Fruit fly (Drosophila melanogaster) whole organism, embryonic: Measurements from ENCODE around the gene Ufd4.

ENCODE experiments used
- CG10366 ChIP-seq: fragments of 200-800 bp; sonication (Bioruptor generic); IDR thresholded peaks from 2 replicates; pipeline ENCODE4 v1.3.6; 2022; ENCODE audit warnings: missing biosample characterization, missing genetic modification characterization
- CG11085 ChIP-seq: fragments of 200-800 bp; sonication (Bioruptor generic); IDR thresholded peaks from 2 replicates; pipeline ENCODE4 v1.3.6; 2022; ENCODE audit warnings: missing biosample characterization, missing genetic modification characterization
- CG11696 ChIP-seq: fragments of 200-800 bp; sonication (Bioruptor generic); IDR thresholded peaks from 2 replicates; pipeline ENCODE4 v1.3.6; 2022; ENCODE audit warnings: missing biosample characterization, missing genetic modification characterization
- CG12155 ChIP-seq: fragments of 200-800 bp; sonication (Bioruptor generic); optimal IDR thresholded peaks from 3 replicates; lab custom pipeline; 2016; ENCODE audit warnings: missing biosample characterization, missing genetic modification characterization
- CG12659 ChIP-seq: fragments of 200-800 bp; sonication (Bioruptor generic); optimal IDR thresholded peaks from 3 replicates; lab custom pipeline; 2017; ENCODE audit warnings: mild to moderate bottlenecking, missing biosample characterization, missing genetic modification reagents, missing genetic modification characterization
- CG13424 ChIP-seq: fragments of 200-800 bp; sonication (Bioruptor generic); optimal IDR thresholded peaks from 2 replicates; lab custom pipeline; 2019; ENCODE audit warnings: missing biosample characterization, mild to moderate bottlenecking, missing genetic modification characterization, moderate library complexity
- CG2678 ChIP-seq: fragments of 200-800 bp; sonication (Bioruptor generic); optimal IDR thresholded peaks from 3 replicates; lab custom pipeline; 2019; ENCODE audit warnings: missing biosample characterization, mild to moderate bottlenecking, missing genetic modification characterization, moderate library complexity
- CG2712 ChIP-seq: fragments of 200-800 bp; optimal IDR thresholded peaks from 3 replicates; lab custom pipeline; 2019; ENCODE audit warnings: missing biosample characterization, mild to moderate bottlenecking, missing genetic modification characterization, moderate library complexity
- CG3163 ChIP-seq: fragments of 200-800 bp; sonication (Bioruptor generic); optimal IDR thresholded peaks from 3 replicates; lab custom pipeline; 2016; ENCODE audit warnings: missing biosample characterization, missing genetic modification characterization
- CG4730 ChIP-seq: fragments of 200-800 bp; sonication (Bioruptor generic); IDR thresholded peaks from 2 replicates; pipeline ENCODE4 v1.3.6; 2022; ENCODE audit warnings: missing biosample characterization, missing genetic modification characterization
- CG8290 ChIP-seq, 3 experiments: fragments of 200-800 bp; sonication (Bioruptor generic); optimal IDR thresholded peaks; 2 replicates each; lab custom pipeline; 2016 to 2019; ENCODE audit warnings: missing biosample characterization in 3 of 3, missing genetic modification characterization in 3 of 3, mild to moderate bottlenecking in 2 of 3, moderate library complexity in 1 of 3
- CG9817 ChIP-seq: fragments of 200-800 bp; sonication (Bioruptor generic); optimal IDR thresholded peaks from 2 replicates; lab custom pipeline; 2018; ENCODE audit warnings: missing biosample characterization, mild to moderate bottlenecking, missing genetic modification characterization, moderate library complexity
- CHES-1-like ChIP-seq: fragments of 200-800 bp; sonication (Bioruptor generic); optimal IDR thresholded peaks from 2 replicates; lab custom pipeline; 2016; ENCODE audit warnings: missing biosample characterization, missing genetic modification characterization
- Dbx ChIP-seq: fragments of 200-800 bp; sonication (Bioruptor generic); IDR thresholded peaks from 3 replicates; pipeline ENCODE4 v1.3.6; 2022; ENCODE audit warnings: missing biosample characterization, missing genetic modification characterization
- Ets97D ChIP-seq: fragments of 200-800 bp; sonication (Bioruptor generic); optimal IDR thresholded peaks from 3 replicates; lab custom pipeline; 2016; ENCODE audit warnings: missing biosample characterization, missing genetic modification characterization
- GATAe ChIP-seq: fragments of 200-800 bp; sonication (Bioruptor generic); conservative IDR thresholded peaks from 2 replicates; pipeline ENCODE4 v1.3.6; 2022; ENCODE audit warnings: missing biosample characterization, missing genetic modification characterization
- Hmr ChIP-seq: fragments of 200-800 bp; sonication (Bioruptor generic); optimal IDR thresholded peaks from 3 replicates; lab custom pipeline; 2017; ENCODE audit warnings: mild to moderate bottlenecking, missing biosample characterization, missing genetic modification reagents, missing genetic modification characterization
- Hr39 ChIP-seq: fragments of >200 bp; optimal IDR thresholded peaks from 2 replicates; lab custom pipeline; 2017
- MTF-1 ChIP-seq: fragments of 200-800 bp; sonication (Bioruptor generic); optimal IDR thresholded peaks from 2 replicates; lab custom pipeline; 2018; ENCODE audit warnings: missing biosample characterization, mild to moderate bottlenecking, missing genetic modification characterization, borderline replicate concordance
- Med ChIP-seq: fragments of 200-800 bp; sonication (Bioruptor generic); peaks from one replicate; lab custom pipeline; 2016; ENCODE audit warnings: missing biosample characterization, missing genetic modification characterization, mild to moderate bottlenecking, inconsistent platforms, moderate library complexity
- Mes4 ChIP-seq: fragments of 200-800 bp; sonication (Bioruptor generic); optimal IDR thresholded peaks from 2 replicates; lab custom pipeline; 2016; ENCODE audit warnings: missing biosample characterization, missing genetic modification characterization
- NC2α ChIP-seq: fragments of 200-800 bp; sonication (Bioruptor generic); optimal IDR thresholded peaks from 2 replicates; lab custom pipeline; 2016; ENCODE audit warnings: missing biosample characterization, missing genetic modification characterization
- NK7.1 ChIP-seq: fragments of 200-800 bp; sonication (Bioruptor generic); optimal IDR thresholded peaks from 3 replicates; lab custom pipeline; 2016; ENCODE audit warnings: missing biosample characterization, missing genetic modification characterization
- Six4 ChIP-seq: fragments of 200-800 bp; sonication (Bioruptor generic); optimal IDR thresholded peaks from 2 replicates; lab custom pipeline; 2016; ENCODE audit warnings: missing biosample characterization, missing genetic modification characterization
- Ssrp ChIP-seq: fragments of 200-800 bp; sonication (Bioruptor generic); optimal IDR thresholded peaks from 2 replicates; lab custom pipeline; 2018; ENCODE audit warnings: missing biosample characterization, mild to moderate bottlenecking, missing genetic modification characterization, moderate library complexity
- TFAM ChIP-seq: fragments of 200-800 bp; sonication (Bioruptor generic); optimal IDR thresholded peaks from 2 replicates; lab custom pipeline; 2017; ENCODE audit warnings: missing biosample characterization, missing genetic modification characterization, inconsistent platforms
- Tbp ChIP-seq: fragments of >200 bp; optimal IDR thresholded peaks from 2 replicates; lab custom pipeline; 2018; ENCODE audit warnings: missing biosample characterization, missing genetic modification characterization
- Usf ChIP-seq: fragments of 200-800 bp; sonication (Bioruptor generic); optimal IDR thresholded peaks from 2 replicates; lab custom pipeline; 2017; ENCODE audit warnings: missing genotype, missing biosample characterization, missing genetic modification characterization
- ab ChIP-seq: fragments of 200-800 bp; sonication (Bioruptor generic); optimal IDR thresholded peaks from 2 replicates; lab custom pipeline; 2016; ENCODE audit warnings: missing biosample characterization, missing genetic modification characterization
- ash1 ChIP-seq: fragments of 200-800 bp; sonication (Bioruptor generic); optimal IDR thresholded peaks from 2 replicates; lab custom pipeline; 2018; ENCODE audit warnings: missing biosample characterization, mild to moderate bottlenecking, missing genetic modification characterization
- bowl ChIP-seq: fragments of 200-800 bp; sonication (Bioruptor generic); IDR thresholded peaks from 2 replicates; pipeline ENCODE4 v1.3.6; 2022; ENCODE audit warnings: missing biosample characterization, missing genetic modification characterization
- cas ChIP-seq: fragments of 200-800 bp; sonication (Bioruptor generic); IDR thresholded peaks from 2 replicates; pipeline ENCODE4 v1.3.6; 2022; ENCODE audit warnings: missing biosample characterization, missing genetic modification characterization
- chn ChIP-seq: fragments of 200-800 bp; sonication (Bioruptor generic); optimal IDR thresholded peaks from 2 replicates; lab custom pipeline; 2016; ENCODE audit warnings: missing biosample characterization, missing genetic modification characterization
- crp ChIP-seq, 2 experiments: fragments of 200-800 bp; sonication (Bioruptor generic); optimal IDR thresholded peaks; 2 replicates in 1 of 2; 3 replicates in 1 of 2; lab custom pipeline; 2017; ENCODE audit warnings: missing biosample characterization in 2 of 2, missing genetic modification characterization in 2 of 2, mild to moderate bottlenecking in 1 of 2, moderate library complexity in 1 of 2
- cwo ChIP-seq: fragments of 200-800 bp; sonication (Bioruptor generic); optimal IDR thresholded peaks from 3 replicates; lab custom pipeline; 2017; ENCODE audit warnings: missing biosample characterization, missing genetic modification characterization, mild to moderate bottlenecking, moderate library complexity, missing genetic modification reagents
- en ChIP-seq: fragments of 200-800 bp; sonication (Bioruptor generic); optimal IDR thresholded peaks from 2 replicates; lab custom pipeline; 2016; ENCODE audit warnings: missing biosample characterization, missing genetic modification characterization
- gfzf ChIP-seq: fragments of 200-800 bp; sonication (Bioruptor generic); optimal IDR thresholded peaks from 2 replicates; lab custom pipeline; 2016; ENCODE audit warnings: missing biosample characterization, mild to moderate bottlenecking, missing genetic modification characterization, moderate library complexity
- grau ChIP-seq: fragments of 200-800 bp; optimal IDR thresholded peaks from 3 replicates; lab custom pipeline; 2019; ENCODE audit warnings: missing biosample characterization, mild to moderate bottlenecking, missing genetic modification characterization, moderate library complexity
- h ChIP-seq: fragments of >200 bp; optimal IDR thresholded peaks from 2 replicates; lab custom pipeline; 2017
- hkb ChIP-seq, 2 experiments: fragments of 200-800 bp in 1 of 2; fragments of >200 bp in 1 of 2; sonication (Bioruptor generic) in 1 of 2; IDR thresholded peaks in 1 of 2; optimal IDR thresholded peaks in 1 of 2; 2 replicates each; pipeline versions ENCODE4 v1.3.6 to Lab custom; 2017 to 2022; ENCODE audit warnings: missing biosample characterization in 1 of 2, missing genetic modification characterization in 1 of 2
- ind ChIP-seq: fragments of 200-800 bp; sonication (Bioruptor generic); optimal IDR thresholded peaks from 3 replicates; lab custom pipeline; 2016; ENCODE audit warnings: missing biosample characterization, missing genetic modification characterization
- kay ChIP-seq: fragments of 200-800 bp; sonication (Bioruptor generic); optimal IDR thresholded peaks from 2 replicates; lab custom pipeline; 2016; ENCODE audit warnings: missing biosample characterization, missing genetic modification characterization
- lmd ChIP-seq: fragments of 200-800 bp; sonication (Bioruptor generic); IDR thresholded peaks from 2 replicates; pipeline ENCODE4 v1.3.6; 2022; ENCODE audit warnings: missing biosample characterization, missing genetic modification characterization
- nmo ChIP-seq: fragments of 200-800 bp; sonication (Bioruptor generic); optimal IDR thresholded peaks from 2 replicates; lab custom pipeline; 2018; ENCODE audit warnings: missing biosample characterization, mild to moderate bottlenecking, missing genetic modification characterization, moderate library complexity
- sens ChIP-seq: fragments of 200-800 bp; sonication (Bioruptor generic); peaks from one replicate; lab custom pipeline; 2016; ENCODE audit warnings: missing biosample characterization, missing genetic modification characterization
- sr ChIP-seq: fragments of 200-800 bp; sonication (Bioruptor generic); IDR thresholded peaks from 3 replicates; pipeline ENCODE4 v1.3.6; 2022; ENCODE audit warnings: missing biosample characterization, missing genetic modification characterization
- stwl ChIP-seq: fragments of 200-800 bp; sonication (Bioruptor generic); optimal IDR thresholded peaks from 3 replicates; lab custom pipeline; 2018; ENCODE audit warnings: missing biosample characterization, mild to moderate bottlenecking, missing genetic modification characterization, moderate library complexity
- tna ChIP-seq: fragments of 200-800 bp; sonication (Bioruptor generic); IDR thresholded peaks from 2 replicates; pipeline ENCODE4 v1.3.6; 2022; ENCODE audit warnings: missing biosample characterization, missing genetic modification characterization; ENCODE audit not compliant: partially characterized antibody
- unpg ChIP-seq: fragments of 200-800 bp; sonication (Bioruptor generic); optimal IDR thresholded peaks from 3 replicates; lab custom pipeline; 2018; ENCODE audit warnings: missing biosample characterization, mild to moderate bottlenecking, missing genetic modification characterization, moderate library complexity
- usp ChIP-seq: fragments of >200 bp; optimal IDR thresholded peaks from 2 replicates; lab custom pipeline; 2017; ENCODE audit warnings: missing biosample characterization, missing genetic modification characterization

Gene Ufd4

dm6 chr2L:10339212-10339721 is 47.1 kb upstream of the Ufd4 start, which contains the start of gene SamDC (continued):
- TF ChIP-seq NK7.1 (GFP tag; lab: Kevin White, UChicago) (peak; percentile 27), cas (0 out of 2 replicates have a peak, but pooled peaks have one; percentile 13), hkb (optimal IDR thresholded peaks at IDR 0.05; lab: Kevin White, UChicago) (no peak), hkb (GFP tag; IDR thresholded peaks at IDR 0.05; lab: Robert Waterston, UW) (peak; percentile 53; the same call in 1 of the 2 replicates), tna (peak; percentile 77), Hmr (peak; percentile 75), Med (GFP tag; lab: Kevin White, UChicago) (peak; percentile 91), lmd (GFP tag; lab: Robert Waterston, UW) (no peak; the same call in 1 of the 2 replicates), TFAM (no peak), CG13424 (tag; lab: Kevin White, UChicago) (peak; percentile 59), CG4730 (no peak), usp (GFP tag; lab: Kevin White, UChicago) (no peak), CG10366 (GFP tag; lab: Robert Waterston, UW) (no peak; the same call in 1 of the 2 replicates), CG2712 (tag; lab: Kevin White, UChicago) (peak; percentile 53), Six4 (GFP tag; lab: Kevin White, UChicago) (no peak), en (GFP tag; lab: Kevin White, UChicago) (no peak), Ssrp (tag; lab: Kevin White, UChicago) (peak; percentile 57), Hr39 (no peak), kay (no peak), chn (GFP tag; lab: Kevin White, UChicago) (peak; percentile 10), Usf (no peak), CG8290 (GFP tag; optimal IDR thresholded peaks at IDR 0.05; lab: Kevin White, UChicago) (peak; percentile 80), CG8290 (tag; optimal IDR thresholded peaks at IDR 0.05; lab: Kevin White, UChicago) (peak; percentile 1 to 79), CG3163 (GFP tag; lab: Kevin White, UChicago) (no peak), Ets97D (GFP tag; lab: Kevin White, UChicago) (peak; percentile 42), CG12659 (GFP tag; lab: Kevin White, UChicago) (peak; percentile 74), ab (no peak), ash1 (GFP tag; lab: Kevin White, UChicago) (peak; percentile 16), CG11085 (no peak), Mes4 (GFP tag; lab: Kevin White, UChicago) (no peak), unpg (GFP tag; lab: Kevin White, UChicago) (peak; percentile 57), Dbx (peak; percentile 73; the same call in 2 of the 3 replicates), NC2α (GFP tag; lab: Kevin White, UChicago) (peak; percentile 26), CHES-1-like (no peak), cwo (no peak), GATAe (no peak), CG12155 (GFP tag; lab: Kevin White, UChicago) (peak; percentile 27), CG9817 (peak; percentile 29), sr (GFP tag; lab: Robert Waterston, UW) (no peak), Tbp (GFP tag; lab: Kevin White, UChicago) (no peak), h (lab: Kevin White, UChicago) (no peak), grau (tag; lab: Kevin White, UChicago) (peak; percentile 62), CG2678 (tag; lab: Kevin White, UChicago) (peak; percentile 33), ind (peak; percentile 25), gfzf (GFP tag; lab: Kevin White, UChicago) (peak; percentile 35), MTF-1 (no peak), nmo (peak; percentile 46), sens (peak; percentile 84), bowl (GFP tag; lab: Robert Waterston, UW) (no peak), crp (GFP tag; optimal IDR thresholded peaks at IDR 0.05; lab: Kevin White, UChicago) (peak in 1 of 2 experiments; percentile 60), CG11696 (peak; percentile 90), stwl (tag; lab: Kevin White, UChicago) (peak; percentile 78)
